Fruit fly (Drosophila melanogaster) whole organism: Measurements from ENCODE around the gene CG33689.

ENCODE experiments used
- CG8478 ChIP-seq: fragments of >200 bp; optimal IDR thresholded peaks from 2 replicates; lab custom pipeline; 2018; ENCODE audit warnings: inconsistent platforms
- Dll ChIP-seq: fragments of >200 bp; optimal IDR thresholded peaks from 2 replicates; lab custom pipeline; 2017
- EcR ChIP-seq, 2 experiments: fragments of >200 bp; optimal IDR thresholded peaks; 2 replicates each; lab custom pipeline; 2017; ENCODE audit warnings: missing biosample characterization in 2 of 2, missing genetic modification characterization in 2 of 2, missing genetic modification reagents in 2 of 2
- pan ChIP-seq: fragments of >200 bp; optimal IDR thresholded peaks from 2 replicates; lab custom pipeline; 2017
- psq ChIP-seq: fragments of >200 bp; optimal IDR thresholded peaks from 2 replicates; lab custom pipeline; 2017
- usp ChIP-seq: fragments of >200 bp; optimal IDR thresholded peaks from 2 replicates; lab custom pipeline; 2017; ENCODE audit warnings: missing biosample characterization, missing genetic modification characterization, mixed read lengths

Gene CG33689

DNA sequence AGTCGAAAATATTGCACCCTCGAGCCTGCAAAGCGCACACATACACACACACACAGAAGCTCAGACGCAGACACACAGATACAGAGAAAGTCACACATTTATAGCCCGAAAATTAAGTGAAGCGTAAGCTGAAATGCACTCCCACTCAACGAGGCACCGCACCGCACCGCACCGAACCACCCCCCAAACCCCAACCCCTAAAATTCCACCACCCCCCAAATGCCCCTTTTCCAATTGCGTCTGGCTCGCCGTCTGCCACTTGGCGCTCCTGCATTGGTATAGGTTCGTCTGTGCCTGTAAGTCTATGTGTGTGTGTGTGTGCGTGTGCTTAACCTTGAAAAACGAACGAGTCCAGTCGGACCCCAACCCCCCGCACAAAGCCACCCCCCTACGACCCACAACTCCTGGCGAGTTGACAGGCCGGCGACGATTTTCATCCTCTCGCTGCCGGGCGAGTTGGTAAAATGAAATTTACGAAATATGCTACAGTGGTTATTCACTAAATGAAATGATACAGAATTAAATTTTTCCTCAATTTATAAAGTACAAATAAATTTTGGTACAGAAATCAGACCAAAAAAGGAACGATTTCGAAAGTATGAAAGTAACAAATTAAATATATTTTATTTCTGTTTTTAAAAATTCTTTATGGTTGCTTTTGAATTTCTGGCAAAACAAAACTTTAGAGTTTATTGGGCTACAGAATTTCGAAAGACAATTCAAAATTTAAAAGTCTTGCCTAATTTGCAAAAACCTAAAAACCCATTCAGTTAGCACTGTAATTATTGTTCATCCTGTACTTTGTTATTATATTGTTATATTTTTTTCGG is 17.2 kb upstream of the CG33689 start:
- no peak for TF ChIP-seq CG8478
- no peak for TF ChIP-seq Dll
- no peak for TF ChIP-seq pan (lab: Kevin White, UChicago)
- no peak for TF ChIP-seq psq (lab: Kevin White, UChicago)
- TF ChIP-seq usp (GFP tag; lab: Kevin White, UChicago), result no peak
- TF ChIP-seq EcR (GFP tag; optimal IDR thresholded peaks at IDR 0.05; lab: Kevin White, UChicago), result no peak

dm6 chr3L:16183493-16183892 is 16.5 kb upstream of the CG33689 start:
- TF ChIP-seq usp (GFP tag; lab: Kevin White, UChicago), result no peak
- TF ChIP-seq EcR (GFP tag; optimal IDR thresholded peaks at IDR 0.05; lab: Kevin White, UChicago), result no peak
- no peak for TF ChIP-seq pan (lab: Kevin White, UChicago)
- no peak for TF ChIP-seq psq (lab: Kevin White, UChicago)
- no peak for TF ChIP-seq Dll
- TF ChIP-seq CG8478, result no peak

- TF ChIP-seq pan (lab: Kevin White, UChicago) (no peak), psq (lab: Kevin White, UChicago) (no peak), CG8478 (no peak), usp (GFP tag; lab: Kevin White, UChicago) (no peak), EcR (GFP tag; optimal IDR thresholded peaks at IDR 0.05; lab: Kevin White, UChicago) (no peak), Dll (no peak)
Measured at dm6 chr3L:16189058-16189924, 10.7 kb upstream of the CG33689 start.

DNA sequence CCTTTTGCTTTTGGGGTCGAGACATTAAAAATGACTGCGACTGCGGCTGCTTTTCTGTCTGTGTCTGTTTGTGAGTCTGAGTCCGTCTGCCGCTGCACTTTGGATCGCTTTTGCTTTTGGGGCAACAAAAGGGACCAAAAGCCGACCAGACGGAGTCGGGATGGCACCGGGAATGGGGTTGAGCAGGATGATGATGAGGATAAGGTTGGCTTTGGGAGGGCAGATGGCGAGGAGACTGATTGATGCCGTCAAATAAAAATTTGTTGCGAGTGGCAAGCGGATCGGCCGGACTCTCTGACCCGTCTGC is 10.2 kb upstream of the CG33689 start:
- no peak for TF ChIP-seq usp (GFP tag; lab: Kevin White, UChicago)
- TF ChIP-seq Dll, result peak; percentile 2

DNA sequence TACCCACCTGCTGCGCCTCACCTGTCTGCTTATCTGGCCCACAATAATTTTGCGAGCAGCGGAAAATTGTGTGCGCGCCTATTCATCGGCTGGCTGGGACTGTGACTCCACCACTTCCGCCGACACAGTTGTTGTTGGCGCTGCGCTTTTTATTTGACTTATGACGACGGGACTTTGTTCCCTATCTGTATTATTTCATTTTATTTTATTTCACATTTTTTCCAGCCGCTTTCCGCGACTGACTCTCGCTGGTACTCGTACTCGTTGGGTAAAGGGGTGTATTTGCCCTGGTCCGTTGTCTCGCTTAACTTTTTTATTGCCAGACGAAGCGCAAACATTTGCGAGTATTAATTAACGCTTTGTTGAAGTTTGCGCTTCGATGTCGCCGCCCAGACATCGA is 9.1 kb upstream of the CG33689 start:
- TF ChIP-seq Dll, result no peak
- TF ChIP-seq psq (lab: Kevin White, UChicago), result no peak
- TF ChIP-seq EcR (GFP tag; optimal IDR thresholded peaks at IDR 0.05; lab: Kevin White, UChicago), result no peak
- TF ChIP-seq pan (lab: Kevin White, UChicago), result no peak
- no peak for TF ChIP-seq CG8478
- TF ChIP-seq usp (GFP tag; lab: Kevin White, UChicago), result no peak

dm6 chr3L:16192561-16193355 is 7.3 kb upstream of the CG33689 start:
- TF ChIP-seq pan (lab: Kevin White, UChicago) (no peak), EcR (GFP tag; optimal IDR thresholded peaks at IDR 0.05; lab: Kevin White, UChicago) (no peak), Dll (no peak), psq (lab: Kevin White, UChicago) (no peak), CG8478 (no peak), usp (GFP tag; lab: Kevin White, UChicago) (no peak)

DNA sequence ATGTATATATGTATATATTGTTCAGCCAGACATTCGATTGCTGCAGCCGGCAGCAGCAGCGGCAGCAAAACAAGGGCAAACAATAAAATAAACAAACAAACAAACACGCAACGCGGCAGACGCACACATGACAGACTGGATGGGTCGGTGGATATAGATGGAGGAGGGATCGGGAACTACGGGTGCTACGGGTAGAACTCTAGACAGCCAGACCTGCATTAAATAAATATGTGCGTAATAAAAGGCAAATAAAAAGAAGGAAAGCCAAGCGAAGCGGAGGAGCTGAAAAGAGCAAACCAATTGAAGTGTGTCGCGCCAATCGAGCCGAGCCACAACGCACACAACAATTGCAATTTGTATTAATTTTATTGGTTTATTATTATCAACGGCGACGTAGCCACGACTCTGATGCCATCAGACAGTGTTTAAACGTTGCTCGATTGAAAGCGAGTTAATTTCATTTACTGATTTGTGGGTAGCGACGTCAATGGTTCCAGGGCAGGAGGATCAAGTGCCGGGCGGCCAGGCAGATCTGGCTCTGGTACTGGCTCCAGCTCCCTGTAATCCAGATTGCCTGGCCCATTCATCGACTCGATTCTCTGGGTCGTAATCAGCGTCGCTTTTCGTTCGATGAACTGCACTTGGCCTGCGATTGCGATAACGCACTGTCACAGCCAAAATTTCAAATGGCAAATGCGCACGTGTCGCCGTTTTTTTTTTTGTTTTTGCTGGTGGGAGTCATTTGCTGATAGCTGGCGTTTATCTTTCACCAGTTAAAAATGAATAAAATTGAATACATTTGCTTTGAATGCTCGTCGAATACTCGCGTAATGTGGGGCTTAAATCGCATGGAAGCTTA is 5.9 kb upstream of the CG33689 start:
- TF ChIP-seq psq (lab: Kevin White, UChicago) (no peak), pan (lab: Kevin White, UChicago) (no peak), EcR (GFP tag; optimal IDR thresholded peaks at IDR 0.05; lab: Kevin White, UChicago) (peak in 1 of 2 experiments; percentile 70)

DNA sequence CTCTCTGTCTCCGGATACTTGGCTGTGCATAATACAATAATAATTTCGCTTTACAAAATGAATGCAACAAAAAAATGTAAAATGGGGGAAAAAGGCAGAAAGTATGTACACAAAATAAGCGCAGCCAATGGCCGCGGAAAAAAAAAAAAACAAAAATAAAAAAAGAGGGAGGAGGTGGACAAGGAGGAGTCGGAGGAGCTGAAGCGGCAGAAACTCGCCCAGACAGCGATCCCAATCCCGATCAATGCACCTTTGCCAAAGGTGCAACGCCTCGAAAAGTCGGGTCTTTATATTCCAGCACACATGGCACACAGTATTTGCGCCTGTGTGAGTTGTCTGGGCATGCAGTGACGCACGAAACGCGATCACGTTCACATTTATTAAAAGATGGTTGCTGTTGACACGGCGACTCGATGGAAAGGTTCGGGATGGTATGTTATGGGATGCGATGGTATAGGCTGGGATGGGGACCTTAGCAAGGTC is 4.5 kb upstream of the CG33689 start:
- TF ChIP-seq EcR (GFP tag; optimal IDR thresholded peaks at IDR 0.05; lab: Kevin White, UChicago) (peak; percentile 92 to 96), Dll (no peak)

DNA sequence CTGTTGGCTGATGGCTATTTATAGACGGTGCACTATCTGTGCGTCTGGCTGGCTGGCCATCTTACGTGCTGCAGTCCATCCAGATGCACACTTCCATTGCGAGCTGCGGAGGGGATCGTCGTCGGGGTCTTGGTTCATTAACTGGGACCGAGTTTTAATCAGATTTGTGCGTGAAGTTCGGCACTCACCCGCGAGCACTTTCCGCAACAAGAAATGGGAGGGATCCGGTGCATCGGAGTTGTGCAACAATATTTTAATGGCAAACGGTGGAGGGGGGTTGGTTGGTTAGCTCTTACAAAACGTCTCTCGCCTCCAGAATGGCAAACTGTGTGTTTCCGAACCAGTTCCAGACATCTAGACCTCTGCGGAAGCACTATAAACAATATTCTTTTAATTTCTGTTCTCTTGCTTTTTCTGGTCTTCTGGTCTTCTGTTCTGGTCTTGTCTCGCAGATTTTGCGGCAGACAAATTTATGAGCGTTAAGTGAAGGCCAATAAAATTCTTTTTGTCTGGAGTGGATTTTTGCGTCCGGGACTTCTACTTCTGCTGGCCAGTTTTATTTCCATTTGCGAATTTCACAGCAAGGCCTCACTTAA is 3.3 kb upstream of the CG33689 start:
- no peak for TF ChIP-seq pan (lab: Kevin White, UChicago)
- no peak for TF ChIP-seq psq (lab: Kevin White, UChicago)
- peak in 1 of 2 experiments; percentile 50 for TF ChIP-seq EcR (GFP tag; optimal IDR thresholded peaks at IDR 0.05; lab: Kevin White, UChicago)
- TF ChIP-seq usp (GFP tag; lab: Kevin White, UChicago), result no peak

DNA sequence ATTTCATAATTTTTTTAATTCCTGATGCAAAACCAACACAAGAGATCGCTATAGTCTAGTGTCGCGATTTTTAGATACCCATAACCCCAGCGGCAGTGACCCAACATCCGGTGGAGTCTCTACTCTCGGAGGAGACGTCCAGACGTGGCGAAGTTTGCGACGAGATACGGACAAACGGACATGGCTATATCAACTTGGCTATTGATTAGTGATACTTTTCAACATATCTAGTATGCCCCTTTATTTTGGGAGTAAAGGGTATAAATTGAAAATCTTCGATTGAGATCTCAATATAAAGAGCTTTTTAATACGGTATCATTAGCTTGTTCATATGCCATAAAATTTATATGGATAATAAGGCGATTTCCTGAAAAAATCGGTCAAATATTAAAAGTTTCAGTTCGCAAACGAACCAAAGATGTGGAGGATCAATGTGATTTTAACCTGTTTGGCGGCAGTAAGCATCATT is 2.5 kb upstream of the CG33689 start, which contains the start of gene CG33687:
Gene CG33687 (plus strand): TSS at position 419 of the 469 bp plus-strand sequence.
- TF ChIP-seq Dll, result no peak
- TF ChIP-seq EcR (GFP tag; optimal IDR thresholded peaks at IDR 0.05; lab: Kevin White, UChicago), result no peak
- no peak for TF ChIP-seq usp (GFP tag; lab: Kevin White, UChicago)
- TF ChIP-seq psq (lab: Kevin White, UChicago), result no peak
- TF ChIP-seq CG8478, result no peak
- TF ChIP-seq pan (lab: Kevin White, UChicago), result no peak
